Worm (Caenorhabditis elegans): ENCODE data around the gene R11D1.2.

The R11D1.2 gene

DNA sequence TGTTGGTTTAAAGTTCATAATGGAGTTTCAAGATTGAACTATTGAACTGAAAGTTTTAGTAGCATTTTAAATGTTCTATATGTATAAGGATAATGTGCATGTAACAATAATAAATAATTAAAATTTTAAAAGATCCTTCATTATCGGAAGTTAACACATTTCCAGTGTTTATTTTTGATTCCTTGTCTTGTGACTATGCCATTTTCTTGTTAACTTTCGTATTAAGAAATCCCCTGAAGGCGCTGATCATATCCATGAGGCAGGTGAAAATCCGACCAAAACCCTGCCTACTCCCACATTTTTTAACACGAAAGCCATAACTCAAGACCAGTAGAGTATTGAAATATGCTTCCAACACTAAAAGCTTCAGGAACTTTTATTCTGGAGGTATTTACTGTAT lies 11.3 kb downstream of the R11D1.2 start, which contains the start of gene R11D1.7:
Gene R11D1.7, plus strand, starts transcription at position 301 of the 400 bp plus-strand sequence.
- TF ChIP-seq nhr-23 (tag; optimal IDR thresholded peaks at IDR 0.05) (no peak), alr-1 (tag; optimal IDR thresholded peaks at IDR 0.05) (no peak), Y55F3AM.14 (GFP tag; optimal IDR thresholded peaks at IDR 0.05) (no peak), F13H6.1 (tag; optimal IDR thresholded peaks at IDR 0.05) (no peak), sem-4 (tag; optimal IDR thresholded peaks at IDR 0.05) (no peak), fos-1 (tag; optimal IDR thresholded peaks at IDR 0.05) (no peak), dmd-4 (tag; optimal IDR thresholded peaks at IDR 0.05) (no peak), mab-5 (tag; optimal IDR thresholded peaks at IDR 0.05) (no peak)

DNA sequence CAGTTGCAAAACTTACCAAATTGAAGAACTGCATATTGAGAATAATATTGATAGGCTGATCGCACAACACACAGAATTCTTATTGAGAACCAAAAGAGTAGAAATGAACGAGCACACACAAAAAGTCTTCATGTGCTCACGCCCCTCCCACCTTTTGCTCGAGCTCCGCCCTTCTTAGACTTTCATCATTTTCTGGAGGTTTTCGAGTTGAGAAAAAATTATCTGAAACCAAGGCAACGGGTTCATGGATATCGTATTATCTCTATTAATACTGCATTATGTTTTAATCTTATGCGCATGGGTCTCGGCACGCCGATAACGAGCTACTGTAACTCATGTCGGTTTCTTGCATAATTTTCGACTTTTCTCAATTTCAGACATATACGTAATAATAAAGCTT lies 17.5 kb downstream of the R11D1.2 start, which contains the start of gene R11D1.12:
Gene R11D1.12, minus strand, starts transcription at position 101 of the 400 bp plus-strand sequence.
- TF ChIP-seq elt-1 (tag; optimal IDR thresholded peaks at IDR 0.05) (no peak), nhr-6 (tag; optimal IDR thresholded peaks at IDR 0.05) (no peak), sem-4 (tag; optimal IDR thresholded peaks at IDR 0.05) (no peak), elt-3 (tag; optimal IDR thresholded peaks at IDR 0.05) (no peak), aly-2 (tag; optimal IDR thresholded peaks at IDR 0.05) (no peak), nhr-23 (tag; optimal IDR thresholded peaks at IDR 0.05) (no peak), crh-2 (tag; optimal IDR thresholded peaks at IDR 0.05) (no peak)

DNA sequence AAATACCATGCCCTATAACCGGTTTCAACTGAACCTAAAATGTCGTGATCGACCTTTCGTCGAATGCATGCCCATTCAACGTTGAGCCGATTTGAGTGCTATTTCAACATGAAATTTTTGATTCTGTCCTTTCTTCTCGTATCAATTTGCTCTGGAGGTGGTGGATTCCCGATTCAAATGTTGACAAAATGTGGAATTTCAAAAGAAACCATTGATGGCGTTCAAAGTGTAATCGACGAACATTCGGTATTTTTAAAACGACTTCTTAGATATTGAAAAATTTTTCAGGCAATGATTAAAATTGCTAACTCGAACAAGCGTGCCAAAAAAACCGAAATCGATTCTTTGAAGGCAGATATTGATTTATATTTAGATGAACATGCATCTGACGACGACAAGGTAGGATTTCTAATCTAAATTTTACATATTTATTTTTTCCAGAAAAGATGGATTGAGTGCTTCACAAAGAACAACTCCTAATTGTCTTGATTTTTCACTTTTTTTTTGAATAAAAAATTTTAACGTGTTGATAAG lies 18.8 kb downstream of the R11D1.2 start, which contains the start of gene R11D1.13:
Gene R11D1.13, plus strand, starts transcription at position 51 of the 534 bp plus-strand sequence.
- TF ChIP-seq unc-39 (tag; optimal IDR thresholded peaks at IDR 0.05): no peak
- no peak for TF ChIP-seq zag-1 (tag; optimal IDR thresholded peaks at IDR 0.05)
- no peak for TF ChIP-seq sma-9 (GFP tag; optimal IDR thresholded peaks at IDR 0.05)
- TF ChIP-seq sma-9 (tag; optimal IDR thresholded peaks at IDR 0.05): no peak
- no peak for TF ChIP-seq nhr-12 (tag; optimal IDR thresholded peaks at IDR 0.05)
- TF ChIP-seq ztf-4 (tag; optimal IDR thresholded peaks at IDR 0.05): no peak
- no peak for TF ChIP-seq ceh-82 (tag; optimal IDR thresholded peaks at IDR 0.05)
- TF ChIP-seq nhr-25 (tag; optimal IDR thresholded peaks at IDR 0.05): no peak

ce11 chrV:12728062-12728665 lies 19.8 kb downstream of the R11D1.2 start, which contains the start of the genes rpl-28 and mrpl-49:
rpl-28 (minus strand) TSS chrV:12728112.
mrpl-49 (plus strand) TSS chrV:12728631.
- TF ChIP-seq nhr-129 (tag; optimal IDR thresholded peaks at IDR 0.05): peak; percentile 89
- no peak for TF ChIP-seq aly-2 (tag; optimal IDR thresholded peaks at IDR 0.05)
- peak; percentile 47 for TF ChIP-seq egl-27 (tag; optimal IDR thresholded peaks at IDR 0.05)
- TF ChIP-seq dmd-4 (tag; optimal IDR thresholded peaks at IDR 0.05): no peak
- TF ChIP-seq unc-62 (GFP tag; optimal IDR thresholded peaks at IDR 0.05): no peak
- TF ChIP-seq elt-3 (tag; optimal IDR thresholded peaks at IDR 0.05): no peak
- peak in 1 of 2 experiments; percentile 27 for TF ChIP-seq mdl-1 (tag; optimal IDR thresholded peaks at IDR 0.05)
- no peak for TF ChIP-seq ztf-1 (GFP tag; conservative IDR thresholded peaks at IDR 0.05)
- TF ChIP-seq unc-55 (GFP tag; optimal IDR thresholded peaks at IDR 0.05): peak; percentile 98
- peak; percentile 70 for TF ChIP-seq ztf-4 (tag; optimal IDR thresholded peaks at IDR 0.05)
- TF ChIP-seq alr-1 (tag; optimal IDR thresholded peaks at IDR 0.05): no peak
- peak; percentile 85 for TF ChIP-seq gmeb-1 (tag; optimal IDR thresholded peaks at IDR 0.05)
- peak; percentile 36 for TF ChIP-seq zag-1 (tag; optimal IDR thresholded peaks at IDR 0.05)
- peak; percentile 78 for TF ChIP-seq sem-4 (tag; optimal IDR thresholded peaks at IDR 0.05)
- TF ChIP-seq nhr-237 (tag; optimal IDR thresholded peaks at IDR 0.05): no peak
- TF ChIP-seq blmp-1 (tag; optimal IDR thresholded peaks at IDR 0.05; ENCODE audit: insufficient read depth): peak; percentile 74
- TF ChIP-seq nhr-23 (tag; optimal IDR thresholded peaks at IDR 0.05): no peak
- no peak for TF ChIP-seq ZK546.5 (tag; optimal IDR thresholded peaks at IDR 0.05)
- TF ChIP-seq ceh-82 (tag; optimal IDR thresholded peaks at IDR 0.05): peak; percentile 2
- TF ChIP-seq nhr-11 (tag; optimal IDR thresholded peaks at IDR 0.05): no peak
- peak; percentile 50 for TF ChIP-seq ama-1 (optimal IDR thresholded peaks at IDR 0.05)
- TF ChIP-seq lin-39 (tag; optimal IDR thresholded peaks at IDR 0.05): no peak
- TF ChIP-seq mab-5 (tag; optimal IDR thresholded peaks at IDR 0.05): peak; percentile 82
- no peak for TF ChIP-seq elt-1 (tag; optimal IDR thresholded peaks at IDR 0.05)
- no peak for TF ChIP-seq Y55F3AM.14 (GFP tag; optimal IDR thresholded peaks at IDR 0.05)
- no peak for TF ChIP-seq nhr-77 (tag; optimal IDR thresholded peaks at IDR 0.05)
- TF ChIP-seq nhr-25 (tag; optimal IDR thresholded peaks at IDR 0.05): no peak
- peak; percentile 49 for TF ChIP-seq skn-1 (tag; optimal IDR thresholded peaks at IDR 0.05)
- TF ChIP-seq lsy-2 (tag; optimal IDR thresholded peaks at IDR 0.05): peak; percentile 64 to 93
- TF ChIP-seq nhr-6 (tag; optimal IDR thresholded peaks at IDR 0.05): no peak
- peak; percentile 75 for TF ChIP-seq nhr-21 (tag; optimal IDR thresholded peaks at IDR 0.05)
- peak; percentile 82 for TF ChIP-seq R02D3.7 (tag; optimal IDR thresholded peaks at IDR 0.05)
- TF ChIP-seq sma-3 (GFP tag; optimal IDR thresholded peaks at IDR 0.05): peak; percentile 80
- no peak for TF ChIP-seq ztf-11 (tag; optimal IDR thresholded peaks at IDR 0.05)
- TF ChIP-seq ceh-16 (tag; optimal IDR thresholded peaks at IDR 0.05): peak; percentile 40
- TF ChIP-seq unc-39 (tag; optimal IDR thresholded peaks at IDR 0.05): no peak
- peak; percentile 85 for TF ChIP-seq sma-9 (GFP tag; optimal IDR thresholded peaks at IDR 0.05)
- TF ChIP-seq sma-9 (tag; optimal IDR thresholded peaks at IDR 0.05): no peak
- TF ChIP-seq F13H6.1 (tag; optimal IDR thresholded peaks at IDR 0.05): peak; percentile 72
- peak; percentile 83 for TF ChIP-seq snpc-4 (tag; optimal IDR thresholded peaks at IDR 0.05)
- no peak for TF ChIP-seq nhr-10 (tag; optimal IDR thresholded peaks at IDR 0.05)

All from whole organism, L2 larva.